Fruit fly (Drosophila melanogaster): Measurements from ENCODE around the gene CG15599.

Gene CG15599

dm6 chrX:15671026-15671563 lies 17.6 kb downstream of the CG15599 start, which contains the start of gene CG15646 (continued):
- TF ChIP-seq lov (optimal IDR thresholded peaks at IDR 0.05) (no peak), lov (GFP tag; IDR thresholded peaks at IDR 0.05) (0 out of 3 replicates have a peak, but pooled peaks have one; percentile 62), Gsc (GFP tag; IDR thresholded peaks at IDR 0.05) (no peak), zfh2 (GFP tag; optimal IDR thresholded peaks at IDR 0.05) (no peak), PHDP (tag; optimal IDR thresholded peaks at IDR 0.05) (no peak), kni (GFP tag; optimal IDR thresholded peaks at IDR 0.05) (no peak), Gug (GFP tag; IDR thresholded peaks at IDR 0.05) (0 out of 4 replicates have a peak, but pooled peaks have one; percentile 15), Mad (GFP tag; optimal IDR thresholded peaks at IDR 0.05) (no peak), Jarid2 (GFP tag; optimal IDR thresholded peaks at IDR 0.05) (peak; percentile 25), lab (GFP tag; optimal IDR thresholded peaks at IDR 0.05) (peak; percentile 37), sqz (GFP tag; optimal IDR thresholded peaks at IDR 0.05) (peak; percentile 65), CG13287 (GFP tag; IDR thresholded peaks at IDR 0.05; ENCODE audit: partially characterized antibody) (no peak), Hr51 (GFP tag; optimal IDR thresholded peaks at IDR 0.05) (peak in 1 of 2 experiments; percentile 59), repo (GFP tag; optimal IDR thresholded peaks at IDR 0.05) (no peak), TFAM (GFP tag; optimal IDR thresholded peaks at IDR 0.05) (peak; percentile 14), gt (GFP tag; IDR thresholded peaks at IDR 0.05) (0 out of 2 replicates have a peak, but pooled peaks have one; percentile 5), Adf1 (GFP tag; IDR thresholded peaks at IDR 0.05) (no peak), CG10274 (GFP tag; optimal IDR thresholded peaks at IDR 0.05) (no peak), CG15269 (tag; optimal IDR thresholded peaks at IDR 0.05) (no peak), D (optimal IDR thresholded peaks at IDR 0.05) (no peak), D (GFP tag; optimal IDR thresholded peaks at IDR 0.05) (peak; percentile 70), Drgx (GFP tag; IDR thresholded peaks at IDR 0.05) (no peak), dmrt99B (tag; optimal IDR thresholded peaks at IDR 0.05) (peak; percentile 78), CG9727 (GFP tag; optimal IDR thresholded peaks at IDR 0.05) (peak; percentile 92), CTCF (GFP tag; optimal IDR thresholded peaks at IDR 0.05) (no peak), CG10267 (tag; optimal IDR thresholded peaks at IDR 0.05) (peak; percentile 89), CG17385 (GFP tag; optimal IDR thresholded peaks at IDR 0.05) (peak; percentile 53), psq (GFP tag; optimal IDR thresholded peaks at IDR 0.05) (no peak), CG1603 (tag; optimal IDR thresholded peaks at IDR 0.05) (peak; percentile 63), chm (GFP tag; IDR thresholded peaks at IDR 0.05) (no peak), CG6813 (GFP tag; optimal IDR thresholded peaks at IDR 0.05) (peak; percentile 40), CG2199 (GFP tag; IDR thresholded peaks at IDR 0.05) (no peak), sug (tag; optimal IDR thresholded peaks at IDR 0.05) (no peak), ranshi (GFP tag; IDR thresholded peaks at IDR 0.05) (peak; percentile 32; the same call in 1 of the 2 replicates), CG7987 (GFP tag; optimal IDR thresholded peaks at IDR 0.05) (no peak), tll (GFP tag; optimal IDR thresholded peaks at IDR 0.05) (peak in 1 of 2 experiments; percentile 57), CG3726 (GFP tag; IDR thresholded peaks at IDR 0.05) (no peak), so (GFP tag; IDR thresholded peaks at IDR 0.05) (no peak), MBD-R2 (GFP tag; IDR thresholded peaks at IDR 0.05) (no peak), bcd (GFP tag; optimal IDR thresholded peaks at IDR 0.05) (peak; percentile 66), Meics (GFP tag; optimal IDR thresholded peaks at IDR 0.05) (peak; percentile 37), chinmo (GFP tag; IDR thresholded peaks at IDR 0.05; ENCODE audit: partially characterized antibody) (no peak), CG16779 (GFP tag; IDR thresholded peaks at IDR 0.05) (no peak), gcm2 (GFP tag; optimal IDR thresholded peaks at IDR 0.05) (no peak), CG7745 (tag; optimal IDR thresholded peaks at IDR 0.05) (peak; percentile 10), klu (GFP tag; IDR thresholded peaks at IDR 0.05) (no peak), nau (GFP tag; optimal IDR thresholded peaks at IDR 0.05) (no peak), C15 (GFP tag; IDR thresholded peaks at IDR 0.05) (no peak), ci (GFP tag; IDR thresholded peaks at IDR 0.05) (peak; percentile 51; the same call in 1 of the 3 replicates), kay (GFP tag; optimal IDR thresholded peaks at IDR 0.05) (peak; percentile 34), wdn (GFP tag; IDR thresholded peaks at IDR 0.05) (no peak)

Measured in whole organism, embryonic.